Worm (Caenorhabditis elegans): Measurements from ENCODE around the gene BE0003N10.6.

BE0003N10.6 gene

DNA sequence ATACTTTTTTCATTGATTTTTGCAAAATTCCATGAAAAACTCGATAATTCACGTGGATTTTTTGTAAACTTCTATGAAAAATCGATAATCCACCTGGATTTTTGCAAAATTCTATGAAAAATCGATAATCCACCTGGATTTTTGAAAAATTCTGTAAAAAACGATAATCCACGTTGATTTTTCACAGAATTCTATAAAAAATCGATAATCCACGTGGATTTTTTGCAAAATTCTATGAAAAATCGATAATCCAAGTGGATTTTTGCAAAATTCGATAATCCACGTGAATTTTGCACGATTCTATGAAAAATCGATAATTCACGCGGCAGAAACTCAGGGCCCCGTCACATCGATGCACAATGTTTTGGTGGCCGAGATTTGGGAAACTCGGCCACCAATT, 1.8 kb downstream of the BE0003N10.6 start:
- TF ChIP-seq elt-3 (tag; optimal IDR thresholded peaks at IDR 0.05), result no peak
- TF ChIP-seq elt-1 (tag; optimal IDR thresholded peaks at IDR 0.05; ENCODE audit: borderline replicate concordance, insufficient read depth), result no peak
- no peak for TF ChIP-seq nhr-237 (tag; optimal IDR thresholded peaks at IDR 0.05)
- TF ChIP-seq ceh-83 (GFP tag; optimal IDR thresholded peaks at IDR 0.05), result no peak
- TF ChIP-seq bed-3 (GFP tag; optimal IDR thresholded peaks at IDR 0.05), result no peak
- TF ChIP-seq lin-32 (GFP tag; optimal IDR thresholded peaks at IDR 0.05), result no peak

ce11 chrIII:1054096-1054495, 5.8 kb downstream of the BE0003N10.6 start:
- TF ChIP-seq lin-32 (GFP tag; optimal IDR thresholded peaks at IDR 0.05) (no peak), nhr-28 (tag; optimal IDR thresholded peaks at IDR 0.05) (no peak), bed-3 (GFP tag; optimal IDR thresholded peaks at IDR 0.05) (no peak), elt-1 (tag; optimal IDR thresholded peaks at IDR 0.05; ENCODE audit: borderline replicate concordance, insufficient read depth) (no peak), unc-120 (tag; optimal IDR thresholded peaks at IDR 0.05; ENCODE audit: poor library complexity, severe bottlenecking) (no peak), elt-3 (tag; optimal IDR thresholded peaks at IDR 0.05) (no peak), lsy-2 (tag; optimal IDR thresholded peaks at IDR 0.05) (no peak), nhr-12 (tag; optimal IDR thresholded peaks at IDR 0.05) (no peak), sptf-1 (tag; optimal IDR thresholded peaks at IDR 0.05) (peak; percentile 17), drap-1 (GFP tag; optimal IDR thresholded peaks at IDR 0.05) (peak; percentile 4), snpc-4 (tag; optimal IDR thresholded peaks at IDR 0.05) (no peak), mab-5 (tag; optimal IDR thresholded peaks at IDR 0.05) (no peak), hlh-1 (tag; optimal IDR thresholded peaks at IDR 0.05) (no peak), pha-4 (tag; optimal IDR thresholded peaks at IDR 0.05) (no peak), nhr-237 (tag; optimal IDR thresholded peaks at IDR 0.05) (no peak), sem-2 (GFP tag; optimal IDR thresholded peaks at IDR 0.05) (no peak), ces-1 (GFP tag; optimal IDR thresholded peaks at IDR 0.05) (no peak), ceh-39 (tag; optimal IDR thresholded peaks at IDR 0.05) (no peak), flh-1 (GFP tag; optimal IDR thresholded peaks at IDR 0.05) (no peak), zip-8 (tag; optimal IDR thresholded peaks at IDR 0.05) (peak; percentile 71), unc-39 (tag; optimal IDR thresholded peaks at IDR 0.05) (no peak), M03D4.4 (tag; optimal IDR thresholded peaks at IDR 0.05) (no peak), blmp-1 (tag; optimal IDR thresholded peaks at IDR 0.05) (no peak), tbx-8 (GFP tag; optimal IDR thresholded peaks at IDR 0.05) (no peak), nhr-2 (tag; optimal IDR thresholded peaks at IDR 0.05) (peak; percentile 55), cnd-1 (tag; optimal IDR thresholded peaks at IDR 0.05) (no peak), nhr-76 (tag; optimal IDR thresholded peaks at IDR 0.05) (no peak), unc-62 (GFP tag; optimal IDR thresholded peaks at IDR 0.05) (no peak), lin-13 (tag; optimal IDR thresholded peaks at IDR 0.05) (no peak), ham-2 (GFP tag; optimal IDR thresholded peaks at IDR 0.05) (peak; percentile 86), mls-2 (tag; optimal IDR thresholded peaks at IDR 0.05) (no peak), ztf-11 (tag; optimal IDR thresholded peaks at IDR 0.05) (no peak), ceh-83 (GFP tag; optimal IDR thresholded peaks at IDR 0.05) (peak; percentile 59), ceh-43 (GFP tag; optimal IDR thresholded peaks at IDR 0.05) (no peak), mep-1 (tag; optimal IDR thresholded peaks at IDR 0.05) (no peak)

ce11 chrIII:1053067-1053466, 6.8 kb downstream of the BE0003N10.6 start, which contains the start of gene fbxo-11.2:
Gene fbxo-11.2, minus strand, starts transcription at chrIII:1053242.
- TF ChIP-seq M03D4.4 (tag; optimal IDR thresholded peaks at IDR 0.05) (peak; percentile 24), pha-4 (tag; optimal IDR thresholded peaks at IDR 0.05) (no peak), sptf-1 (tag; optimal IDR thresholded peaks at IDR 0.05) (peak; percentile 13), unc-120 (tag; optimal IDR thresholded peaks at IDR 0.05; ENCODE audit: poor library complexity, severe bottlenecking) (no peak), mab-5 (tag; optimal IDR thresholded peaks at IDR 0.05) (no peak), bed-3 (GFP tag; optimal IDR thresholded peaks at IDR 0.05) (no peak), elt-1 (tag; optimal IDR thresholded peaks at IDR 0.05; ENCODE audit: borderline replicate concordance, insufficient read depth) (no peak), hlh-1 (tag; optimal IDR thresholded peaks at IDR 0.05) (no peak), flh-1 (GFP tag; optimal IDR thresholded peaks at IDR 0.05) (no peak), ham-2 (GFP tag; optimal IDR thresholded peaks at IDR 0.05) (peak; percentile 95), unc-62 (GFP tag; optimal IDR thresholded peaks at IDR 0.05) (no peak), unc-39 (tag; optimal IDR thresholded peaks at IDR 0.05) (no peak), nhr-237 (tag; optimal IDR thresholded peaks at IDR 0.05) (no peak), nhr-76 (tag; optimal IDR thresholded peaks at IDR 0.05) (no peak), lsy-2 (tag; optimal IDR thresholded peaks at IDR 0.05) (no peak), ceh-43 (GFP tag; optimal IDR thresholded peaks at IDR 0.05) (no peak), cnd-1 (tag; optimal IDR thresholded peaks at IDR 0.05) (peak; percentile 41), lin-32 (GFP tag; optimal IDR thresholded peaks at IDR 0.05) (no peak), elt-3 (tag; optimal IDR thresholded peaks at IDR 0.05) (no peak), ces-1 (GFP tag; optimal IDR thresholded peaks at IDR 0.05) (no peak), zip-8 (tag; optimal IDR thresholded peaks at IDR 0.05) (no peak), lin-13 (tag; optimal IDR thresholded peaks at IDR 0.05) (no peak), tbx-8 (GFP tag; optimal IDR thresholded peaks at IDR 0.05) (peak; percentile 16)

Data from whole organism, mixed stage, embryonic.